1 fruit fly cellular context compared by ENCODE assay signal in genomic region chr2L:4080768-4081167, dm6.
TF ChIP-seq lines count a peak whose summit lies in the region.

No protein-coding gene starts in this region.

TF ChIP-seq in whole organism, embryonic, 481 proteins besides CTCF, POLR2A, EP300 and RAD21 (continued from another document and continues in another):
- TF ChIP-seq chm (GFP tag; IDR thresholded peaks at IDR 0.05; lab: Robert Waterston, UW), result peak; percentile 72
- peak; percentile 70 for TF ChIP-seq Mad (GFP tag; optimal IDR thresholded peaks at IDR 0.05; lab: Kevin White, UChicago)
- peak; percentile 43 for TF ChIP-seq jing (GFP tag; optimal IDR thresholded peaks at IDR 0.05; lab: Kevin White, UChicago)
- TF ChIP-seq Oaz (GFP tag; IDR thresholded peaks at IDR 0.05; lab: Robert Waterston, UW), result peak; percentile 86
- TF ChIP-seq Hand (GFP tag; optimal IDR thresholded peaks at IDR 0.05; lab: Kevin White, UChicago), result peak; percentile 61
- TF ChIP-seq CG3838 (GFP tag; optimal IDR thresholded peaks at IDR 0.05; lab: Kevin White, UChicago), result no peak
- peak; percentile 58 for TF ChIP-seq Gsc (GFP tag; IDR thresholded peaks at IDR 0.05; lab: Robert Waterston, UW)
- peak; percentile 65; the same call in 1 of the 2 replicates for TF ChIP-seq onecut (GFP tag; IDR thresholded peaks at IDR 0.05; lab: Robert Waterston, UW)
- peak; percentile 85 for TF ChIP-seq Nf-YA (GFP tag; IDR thresholded peaks at IDR 0.05; lab: Robert Waterston, UW)
- TF ChIP-seq CG10147 (GFP tag; optimal IDR thresholded peaks at IDR 0.05; lab: Kevin White, UChicago), result peak; percentile 33
- no peak for TF ChIP-seq tll (GFP tag; optimal IDR thresholded peaks at IDR 0.05; lab: Kevin White, UChicago)
- peak; percentile 1 for TF ChIP-seq grn (GFP tag; optimal IDR thresholded peaks at IDR 0.05; lab: Kevin White, UChicago)
- TF ChIP-seq esg (GFP tag; conservative IDR thresholded peaks at IDR 0.05; lab: Robert Waterston, UW), result peak; percentile 85
- peak; percentile 57 for TF ChIP-seq Side (GFP tag; optimal IDR thresholded peaks at IDR 0.05; lab: Kevin White, UChicago)
- TF ChIP-seq E2f2 (GFP tag; IDR thresholded peaks at IDR 0.05; lab: Robert Waterston, UW), result peak; percentile 53
- TF ChIP-seq odd (GFP tag; optimal IDR thresholded peaks at IDR 0.05; lab: Kevin White, UChicago), result peak; percentile 44
- peak; percentile 52 for TF ChIP-seq CG17361 (GFP tag; IDR thresholded peaks at IDR 0.05; lab: Robert Waterston, UW)
- TF ChIP-seq z (GFP tag; IDR thresholded peaks at IDR 0.05; lab: Robert Waterston, UW), result 0 out of 3 replicates have a peak, but pooled peaks have one; percentile 34
- peak; percentile 13 for TF ChIP-seq CG14710 (tag; optimal IDR thresholded peaks at IDR 0.05; lab: Kevin White, UChicago)
- TF ChIP-seq CG17802 (tag; optimal IDR thresholded peaks at IDR 0.05; lab: Kevin White, UChicago), result peak; percentile 5
- peak; percentile 60 for TF ChIP-seq Meics (GFP tag; optimal IDR thresholded peaks at IDR 0.05; lab: Kevin White, UChicago)
- TF ChIP-seq CG1647 (GFP tag; optimal IDR thresholded peaks at IDR 0.05; lab: Kevin White, UChicago), result peak; percentile 10
- no peak for TF ChIP-seq p53 (GFP tag; optimal IDR thresholded peaks at IDR 0.05; lab: Kevin White, UChicago)
- no peak for TF ChIP-seq Sin3A (optimal IDR thresholded peaks at IDR 0.05; lab: Kevin White, UChicago)
- no peak for TF ChIP-seq NC2α (GFP tag; optimal IDR thresholded peaks at IDR 0.05; lab: Kevin White, UChicago)
- TF ChIP-seq CG32772 (GFP tag; IDR thresholded peaks at IDR 0.05; lab: Robert Waterston, UW), result peak; percentile 77; the same call in 1 of the 2 replicates
- TF ChIP-seq CG9215 (GFP tag; IDR thresholded peaks at IDR 0.05; lab: Robert Waterston, UW), result peak; percentile 47
- TF ChIP-seq Doc3 (GFP tag; IDR thresholded peaks at IDR 0.05; lab: Robert Waterston, UW; ENCODE audit: partially characterized antibody), result no peak
- TF ChIP-seq CG12391 (tag; optimal IDR thresholded peaks at IDR 0.05; lab: Kevin White, UChicago), result peak; percentile 81
- TF ChIP-seq CG7987 (GFP tag; optimal IDR thresholded peaks at IDR 0.05; lab: Kevin White, UChicago), result peak; percentile 30
- TF ChIP-seq Ssrp (tag; optimal IDR thresholded peaks at IDR 0.05; lab: Kevin White, UChicago), result peak; percentile 53
- TF ChIP-seq Hr78 (GFP tag; optimal IDR thresholded peaks at IDR 0.05; lab: Kevin White, UChicago), result peak in 1 of 2 experiments; percentile 73
- peak; percentile 43 for TF ChIP-seq HmgZ (tag; optimal IDR thresholded peaks at IDR 0.05; lab: Kevin White, UChicago)
- TF ChIP-seq dpn (GFP tag; optimal IDR thresholded peaks at IDR 0.05; lab: Kevin White, UChicago), result peak; percentile 70 to 81
- peak; percentile 59 for TF ChIP-seq Hsf (GFP tag; optimal IDR thresholded peaks at IDR 0.05; lab: Kevin White, UChicago)
- TF ChIP-seq crol (GFP tag; IDR thresholded peaks at IDR 0.05; lab: Robert Waterston, UW), result no peak
- TF ChIP-seq zen2 (GFP tag; IDR thresholded peaks at IDR 0.05; lab: Robert Waterston, UW; ENCODE audit: partially characterized antibody), result no peak
- peak; percentile 78 for TF ChIP-seq CG7786 (GFP tag; optimal IDR thresholded peaks at IDR 0.05; lab: Kevin White, UChicago)
- TF ChIP-seq zf30C (GFP tag; optimal IDR thresholded peaks at IDR 0.05; lab: Kevin White, UChicago), result peak; percentile 44
- TF ChIP-seq CG6272 (GFP tag; IDR thresholded peaks at IDR 0.05; lab: Robert Waterston, UW), result peak; percentile 65
- peak; percentile 70 for TF ChIP-seq wor (GFP tag; IDR thresholded peaks at IDR 0.05; lab: Robert Waterston, UW)
- TF ChIP-seq CG5245 (GFP tag; optimal IDR thresholded peaks at IDR 0.05; lab: Kevin White, UChicago), result peak; percentile 47
- no peak for TF ChIP-seq zen (tag; optimal IDR thresholded peaks at IDR 0.05; lab: Kevin White, UChicago)
- peak; percentile 70 for TF ChIP-seq Xbp1 (GFP tag; optimal IDR thresholded peaks at IDR 0.05; lab: Kevin White, UChicago)
- TF ChIP-seq en (GFP tag; optimal IDR thresholded peaks at IDR 0.05; lab: Kevin White, UChicago), result peak; percentile 30
- TF ChIP-seq vvl (GFP tag; IDR thresholded peaks at IDR 0.05; lab: Robert Waterston, UW), result peak; percentile 92
- TF ChIP-seq Drgx (GFP tag; IDR thresholded peaks at IDR 0.05; lab: Robert Waterston, UW), result peak; percentile 70
- TF ChIP-seq CG30431 (GFP tag; optimal IDR thresholded peaks at IDR 0.05; lab: Kevin White, UChicago), result peak; percentile 37
- TF ChIP-seq Ets65A (GFP tag; lab: Kevin White, UChicago), result peak; percentile 93
- peak; percentile 18 for TF ChIP-seq mirr (GFP tag; optimal IDR thresholded peaks at IDR 0.05; lab: Kevin White, UChicago)
- TF ChIP-seq sc (optimal IDR thresholded peaks at IDR 0.05; lab: Kevin White, UChicago), result no peak
- peak; percentile 58 for TF ChIP-seq sc (GFP tag; optimal IDR thresholded peaks at IDR 0.05; lab: Kevin White, UChicago)
- TF ChIP-seq tna (GFP tag; IDR thresholded peaks at IDR 0.05; lab: Robert Waterston, UW; ENCODE audit: partially characterized antibody), result no peak
- no peak for TF ChIP-seq schlank (tag; optimal IDR thresholded peaks at IDR 0.05; lab: Kevin White, UChicago)
- TF ChIP-seq CG34376 (GFP tag; optimal IDR thresholded peaks at IDR 0.05; lab: Kevin White, UChicago), result no peak
- peak; percentile 78 for TF ChIP-seq stc (GFP tag; IDR thresholded peaks at IDR 0.05; lab: Robert Waterston, UW)
- TF ChIP-seq ato (GFP tag; IDR thresholded peaks at IDR 0.05; lab: Robert Waterston, UW; ENCODE audit: partially characterized antibody), result no peak
- TF ChIP-seq Sox100B (GFP tag; optimal IDR thresholded peaks at IDR 0.05; lab: Kevin White, UChicago), result peak; percentile 63
- TF ChIP-seq BtbVII (GFP tag; optimal IDR thresholded peaks at IDR 0.05; lab: Kevin White, UChicago), result peak; percentile 54
- TF ChIP-seq run (tag; optimal IDR thresholded peaks at IDR 0.05; lab: Kevin White, UChicago), result peak; percentile 57
- peak; percentile 93 for TF ChIP-seq CG1603 (tag; optimal IDR thresholded peaks at IDR 0.05; lab: Kevin White, UChicago)
- TF ChIP-seq cg (GFP tag; optimal IDR thresholded peaks at IDR 0.05; lab: Kevin White, UChicago), result peak; percentile 51
- peak; percentile 94 for TF ChIP-seq Ptx1 (GFP tag; IDR thresholded peaks at IDR 0.05; lab: Robert Waterston, UW)
- TF ChIP-seq B-H1 (GFP tag; IDR thresholded peaks at IDR 0.05; lab: Robert Waterston, UW), result peak; percentile 81
- TF ChIP-seq chinmo (GFP tag; IDR thresholded peaks at IDR 0.05; lab: Robert Waterston, UW; ENCODE audit: partially characterized antibody), result no peak
- 0 out of 2 replicates have a peak, but pooled peaks have one; percentile 10 for TF ChIP-seq Adf1 (GFP tag; IDR thresholded peaks at IDR 0.05; lab: Robert Waterston, UW)
- TF ChIP-seq CG8281 (tag; optimal IDR thresholded peaks at IDR 0.05; lab: Kevin White, UChicago), result peak; percentile 27
- TF ChIP-seq CG12659 (GFP tag; optimal IDR thresholded peaks at IDR 0.05; lab: Kevin White, UChicago), result peak; percentile 68
- TF ChIP-seq Fer1 (GFP tag; optimal IDR thresholded peaks at IDR 0.05; lab: Kevin White, UChicago), result peak; percentile 56
- no peak for TF ChIP-seq hbn (GFP tag; IDR thresholded peaks at IDR 0.05; lab: Robert Waterston, UW; ENCODE audit: partially characterized antibody)
- no peak for TF ChIP-seq knrl (GFP tag; IDR thresholded peaks at IDR 0.05; lab: Robert Waterston, UW; ENCODE audit: partially characterized antibody)
- peak; percentile 56 for TF ChIP-seq CG2875 (GFP tag; optimal IDR thresholded peaks at IDR 0.05; lab: Kevin White, UChicago)
- TF ChIP-seq insv (GFP tag; optimal IDR thresholded peaks at IDR 0.05; lab: Kevin White, UChicago), result no peak
- TF ChIP-seq grau (tag; optimal IDR thresholded peaks at IDR 0.05; lab: Kevin White, UChicago), result peak; percentile 66
- TF ChIP-seq CG15073 (GFP tag; optimal IDR thresholded peaks at IDR 0.05; lab: Kevin White, UChicago), result peak; percentile 25
- peak; percentile 84 for TF ChIP-seq CrebB (tag; optimal IDR thresholded peaks at IDR 0.05; lab: Kevin White, UChicago)
- peak; percentile 70 for TF ChIP-seq CG1602 (GFP tag; optimal IDR thresholded peaks at IDR 0.05; lab: Kevin White, UChicago)
- peak; percentile 40 for TF ChIP-seq CG8388 (GFP tag; optimal IDR thresholded peaks at IDR 0.05; lab: Kevin White, UChicago)
- no peak for TF ChIP-seq Scr (GFP tag; IDR thresholded peaks at IDR 0.05; lab: Robert Waterston, UW; ENCODE audit: partially characterized antibody)
- peak; percentile 13 for TF ChIP-seq fd64A (GFP tag; optimal IDR thresholded peaks at IDR 0.05; lab: Kevin White, UChicago)
- TF ChIP-seq CG1233 (GFP tag; optimal IDR thresholded peaks at IDR 0.05; lab: Kevin White, UChicago), result peak; percentile 52
- peak; percentile 66 for TF ChIP-seq CG1024 (GFP tag; IDR thresholded peaks at IDR 0.05; lab: Robert Waterston, UW)
- peak; percentile 89 for TF ChIP-seq HLH3B (GFP tag; IDR thresholded peaks at IDR 0.05; lab: Robert Waterston, UW)
- TF ChIP-seq Bdp1 (GFP tag; optimal IDR thresholded peaks at IDR 0.05; lab: Kevin White, UChicago), result peak; percentile 69
- no peak for TF ChIP-seq CG13894 (tag; optimal IDR thresholded peaks at IDR 0.05; lab: Kevin White, UChicago)
- peak; percentile 81 for TF ChIP-seq CG7372 (GFP tag; IDR thresholded peaks at IDR 0.05; lab: Robert Waterston, UW)
- peak; percentile 36; the same call in 1 of the 2 replicates for TF ChIP-seq CG4360 (GFP tag; IDR thresholded peaks at IDR 0.05; lab: Robert Waterston, UW)
- peak; percentile 85 for TF ChIP-seq slbo (GFP tag; IDR thresholded peaks at IDR 0.05; lab: Robert Waterston, UW)
- peak; percentile 16 for TF ChIP-seq CG33557 (GFP tag; optimal IDR thresholded peaks at IDR 0.05; lab: Kevin White, UChicago)
- no peak for TF ChIP-seq ash1 (GFP tag; optimal IDR thresholded peaks at IDR 0.05; lab: Kevin White, UChicago)
- peak; percentile 45 for TF ChIP-seq zfh2 (GFP tag; optimal IDR thresholded peaks at IDR 0.05; lab: Kevin White, UChicago)
- TF ChIP-seq CG18599 (GFP tag; optimal IDR thresholded peaks at IDR 0.05; lab: Kevin White, UChicago), result peak; percentile 58
- TF ChIP-seq cato (GFP tag; optimal IDR thresholded peaks at IDR 0.05; lab: Kevin White, UChicago; ENCODE audit: borderline replicate concordance), result peak; percentile 78
- peak; percentile 59 for TF ChIP-seq lilli (GFP tag; optimal IDR thresholded peaks at IDR 0.05; lab: Kevin White, UChicago)
- TF ChIP-seq CG16815 (GFP tag; optimal IDR thresholded peaks at IDR 0.05; lab: Kevin White, UChicago), result peak; percentile 39
- TF ChIP-seq CG6254 (GFP tag; optimal IDR thresholded peaks at IDR 0.05; lab: Kevin White, UChicago), result no peak
- peak; percentile 91 for TF ChIP-seq Abd-B (GFP tag; optimal IDR thresholded peaks at IDR 0.05; lab: Kevin White, UChicago)
- TF ChIP-seq CG10431 (GFP tag; optimal IDR thresholded peaks at IDR 0.05; lab: Kevin White, UChicago), result no peak
- no peak for TF ChIP-seq Lhr (GFP tag; optimal IDR thresholded peaks at IDR 0.05; lab: Kevin White, UChicago)
- TF ChIP-seq ewg (GFP tag; optimal IDR thresholded peaks at IDR 0.05; lab: Kevin White, UChicago), result peak; percentile 64
- peak; percentile 69 for TF ChIP-seq jumu (GFP tag; optimal IDR thresholded peaks at IDR 0.05; lab: Kevin White, UChicago)
- no peak for TF ChIP-seq Fer2 (tag; optimal IDR thresholded peaks at IDR 0.05; lab: Kevin White, UChicago)
- peak; percentile 71 for TF ChIP-seq gcm (GFP tag; optimal IDR thresholded peaks at IDR 0.05; lab: Kevin White, UChicago)
- TF ChIP-seq CG3065 (GFP tag; optimal IDR thresholded peaks at IDR 0.05; lab: Kevin White, UChicago), result peak; percentile 43
- peak; percentile 82 for TF ChIP-seq CG30403 (GFP tag; optimal IDR thresholded peaks at IDR 0.05; lab: Kevin White, UChicago)
- TF ChIP-seq Antp (GFP tag; optimal IDR thresholded peaks at IDR 0.05; lab: Kevin White, UChicago), result peak; percentile 78
- peak; percentile 83 for TF ChIP-seq Hmr (GFP tag; optimal IDR thresholded peaks at IDR 0.05; lab: Kevin White, UChicago)
- TF ChIP-seq cad (GFP tag; optimal IDR thresholded peaks at IDR 0.05; lab: Kevin White, UChicago), result no peak
- TF ChIP-seq YL-1 (GFP tag; optimal IDR thresholded peaks at IDR 0.05; lab: Kevin White, UChicago), result peak; percentile 3
- TF ChIP-seq CG16813 (GFP tag; IDR thresholded peaks at IDR 0.05; lab: Robert Waterston, UW; ENCODE audit: partially characterized antibody), result no peak
- TF ChIP-seq CG12155 (GFP tag; optimal IDR thresholded peaks at IDR 0.05; lab: Kevin White, UChicago), result peak; percentile 22
- TF ChIP-seq CG7357 (GFP tag; IDR thresholded peaks at IDR 0.05; lab: Robert Waterston, UW), result peak; percentile 80
- TF ChIP-seq hkb (optimal IDR thresholded peaks at IDR 0.05; lab: Kevin White, UChicago), result no peak
- TF ChIP-seq hkb (GFP tag; IDR thresholded peaks at IDR 0.05; lab: Robert Waterston, UW), result peak; percentile 87
- peak; percentile 25 for TF ChIP-seq nau (GFP tag; optimal IDR thresholded peaks at IDR 0.05; lab: Kevin White, UChicago)
- peak; percentile 62 for TF ChIP-seq CG4424 (GFP tag; optimal IDR thresholded peaks at IDR 0.05; lab: Kevin White, UChicago)
- TF ChIP-seq CG3995 (GFP tag; optimal IDR thresholded peaks at IDR 0.05; lab: Kevin White, UChicago), result no peak
- TF ChIP-seq Hr39 (optimal IDR thresholded peaks at IDR 0.05; lab: Kevin White, UChicago), result no peak
- peak; percentile 83 for TF ChIP-seq H15 (GFP tag; IDR thresholded peaks at IDR 0.05; lab: Robert Waterston, UW)
- peak; percentile 66 for TF ChIP-seq CHES-1-like (GFP tag; optimal IDR thresholded peaks at IDR 0.05; lab: Kevin White, UChicago)
- TF ChIP-seq pfk (GFP tag; optimal IDR thresholded peaks at IDR 0.05; lab: Kevin White, UChicago), result no peak
- peak; percentile 47; the same call in 1 of the 2 replicates for TF ChIP-seq CG16779 (GFP tag; IDR thresholded peaks at IDR 0.05; lab: Robert Waterston, UW)
- TF ChIP-seq CG13775 (GFP tag; optimal IDR thresholded peaks at IDR 0.05; lab: Kevin White, UChicago), result peak; percentile 46
- no peak for TF ChIP-seq trem (tag; optimal IDR thresholded peaks at IDR 0.05; lab: Kevin White, UChicago)
- peak; percentile 15 for TF ChIP-seq vfl (GFP tag; optimal IDR thresholded peaks at IDR 0.05; lab: Kevin White, UChicago)
- peak; percentile 90 for TF ChIP-seq sens (GFP tag; lab: Kevin White, UChicago)
- TF ChIP-seq pho (GFP tag; optimal IDR thresholded peaks at IDR 0.05; lab: Kevin White, UChicago), result peak; percentile 48
- TF ChIP-seq Bteb2 (GFP tag; optimal IDR thresholded peaks at IDR 0.05; lab: Kevin White, UChicago), result no peak
- TF ChIP-seq sug (tag; optimal IDR thresholded peaks at IDR 0.05; lab: Kevin White, UChicago), result peak; percentile 5
- peak; percentile 54 for TF ChIP-seq bcd (GFP tag; optimal IDR thresholded peaks at IDR 0.05; lab: Kevin White, UChicago)
- no peak for TF ChIP-seq CG6791 (GFP tag; IDR thresholded peaks at IDR 0.05; lab: Robert Waterston, UW; ENCODE audit: partially characterized antibody)
- TF ChIP-seq CG14860 (GFP tag; IDR thresholded peaks at IDR 0.05; lab: Robert Waterston, UW; ENCODE audit: partially characterized antibody), result no peak
